Fruit fly (Drosophila melanogaster) whole organism: ENCODE measurements around the gene CG3164.

Source experiments
- EcR ChIP-seq, 2 experiments: fragments of >200 bp; optimal IDR thresholded peaks; 2 replicates each; lab custom pipeline; 2017; ENCODE audit warnings: missing biosample characterization in 2 of 2, missing genetic modification characterization in 2 of 2, missing genetic modification reagents in 2 of 2
- psq ChIP-seq: fragments of >200 bp; optimal IDR thresholded peaks from 2 replicates; lab custom pipeline; 2017
- usp ChIP-seq: fragments of >200 bp; optimal IDR thresholded peaks from 2 replicates; lab custom pipeline; 2017; ENCODE audit warnings: missing biosample characterization, missing genetic modification characterization, mixed read lengths

DNA sequence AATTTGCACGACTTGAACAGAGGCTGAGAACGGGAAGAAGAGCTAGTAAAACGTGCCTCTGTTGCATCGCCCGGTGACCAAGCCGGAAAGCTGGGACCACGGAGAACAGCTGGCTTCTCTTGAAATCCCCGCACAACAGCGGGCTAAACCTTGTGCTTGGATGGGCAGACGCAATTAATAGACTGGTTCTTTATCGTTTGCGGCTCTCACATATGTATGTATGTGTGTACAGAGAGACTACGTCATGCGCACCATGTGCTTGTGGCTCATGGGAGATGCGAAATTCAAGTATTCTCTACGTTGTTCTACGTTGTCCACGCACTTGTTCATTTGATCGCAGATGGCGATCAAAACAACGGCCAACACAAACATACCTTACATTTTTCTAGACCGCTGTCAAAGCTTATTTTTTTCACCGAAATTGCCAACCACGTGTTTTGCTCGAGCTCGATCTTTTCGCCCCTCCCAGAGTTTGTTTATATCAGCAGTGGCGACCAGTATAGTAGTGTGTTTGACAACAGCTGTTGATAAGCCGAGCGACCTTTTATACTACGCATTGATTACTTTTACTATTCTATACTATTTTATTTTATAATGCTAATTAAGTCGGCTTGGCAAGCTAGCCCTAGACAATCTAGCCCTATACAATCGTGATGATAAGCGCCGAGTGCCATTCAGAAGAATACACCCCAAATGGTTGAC, 21.3 kb downstream of the CG3164 start:
- no peak for TF ChIP-seq psq
- no peak for TF ChIP-seq usp
- TF ChIP-seq EcR (GFP tag; optimal IDR thresholded peaks at IDR 0.05; lab: Kevin White, UChicago) = no peak
